Fruit fly (Drosophila melanogaster) whole organism, wandering third instar larva: ENCODE measurements around the gene CG13045.

Experiments used
- Abd-B ChIP-seq: fragments of >200 bp; optimal IDR thresholded peaks from 2 replicates; lab custom pipeline; 2017; ENCODE audit warnings: missing biosample characterization, missing genetic modification characterization
- CG32264 ChIP-seq: fragments of 200-800 bp; sonication (Bioruptor generic); optimal IDR thresholded peaks from 2 replicates; lab custom pipeline; 2016; ENCODE audit warnings: missing biosample characterization, missing genetic modification characterization
- CG9705 ChIP-seq: fragments of 200-800 bp; sonication (Bioruptor generic); optimal IDR thresholded peaks from 2 replicates; lab custom pipeline; 2018; ENCODE audit warnings: missing biosample characterization, mild to moderate bottlenecking, missing genetic modification characterization
- CrebA ChIP-seq: fragments of 200-800 bp; sonication (Bioruptor generic); optimal IDR thresholded peaks from 2 replicates; lab custom pipeline; 2016; ENCODE audit warnings: missing biosample characterization, mild to moderate bottlenecking, missing genetic modification characterization, borderline replicate concordance
- Dfd ChIP-seq: fragments of >200 bp; optimal IDR thresholded peaks from 2 replicates; lab custom pipeline; 2017; ENCODE audit warnings: missing biosample characterization, missing genetic modification characterization
- Dif ChIP-seq: fragments of 200-275, 200-300 bp; sonication (Bioruptor generic); optimal IDR thresholded peaks from 2 replicates; lab custom pipeline; 2018; ENCODE audit warnings: missing biosample characterization, missing genetic modification characterization; ENCODE audit not compliant: partially characterized antibody
- GATAd ChIP-seq: sonication (Bioruptor generic); optimal IDR thresholded peaks from 2 replicates; lab custom pipeline; 2016; ENCODE audit warnings: missing biosample characterization, missing genetic modification characterization
- Hnf4 ChIP-seq: fragments of 200-800 bp; sonication (Bioruptor generic); optimal IDR thresholded peaks from 2 replicates; lab custom pipeline; 2016; ENCODE audit warnings: missing biosample characterization, mild to moderate bottlenecking, missing genetic modification characterization
- Hr78 ChIP-seq: fragments of >200 bp; optimal IDR thresholded peaks from 2 replicates; lab custom pipeline; 2017; ENCODE audit warnings: missing biosample characterization, missing genetic modification characterization
- Hr83 ChIP-seq: fragments of 200-300 bp; sonication (Bioruptor generic); optimal IDR thresholded peaks from 2 replicates; lab custom pipeline; 2016; ENCODE audit warnings: missing biosample characterization, mild to moderate bottlenecking, missing genetic modification characterization, moderate library complexity; ENCODE audit not compliant: poor library complexity, severe bottlenecking
- Jra ChIP-seq: sonication (Bioruptor generic); optimal IDR thresholded peaks from 2 replicates; lab custom pipeline; 2016; ENCODE audit warnings: missing biosample characterization, missing genetic modification characterization
- Myc ChIP-seq: fragments of >200 bp; optimal IDR thresholded peaks from 2 replicates; lab custom pipeline; 2017
- Rel ChIP-seq, 2 experiments: fragments of 200-800 bp; sonication (Bioruptor generic) in 1 of 2; optimal IDR thresholded peaks; 2 replicates in 1 of 2; 3 replicates in 1 of 2; lab custom pipeline; 2016 to 2019; ENCODE audit warnings: mild to moderate bottlenecking in 2 of 2, missing biosample characterization in 2 of 2, missing genetic modification characterization in 2 of 2, moderate library complexity in 1 of 2
- Sp1 ChIP-seq: fragments of 200-800 bp; sonication (Bioruptor generic); optimal IDR thresholded peaks from 3 replicates; lab custom pipeline; 2019; ENCODE audit warnings: missing biosample characterization, mild to moderate bottlenecking, missing genetic modification characterization, moderate library complexity
- Vsx2 ChIP-seq: fragments of 200-300, 225-300 bp; sonication (Bioruptor generic); optimal IDR thresholded peaks from 2 replicates; lab custom pipeline; 2018; ENCODE audit warnings: missing biosample characterization, missing genetic modification characterization; ENCODE audit not compliant: partially characterized antibody
- br ChIP-seq: fragments of 200-800 bp; sonication (Bioruptor generic); optimal IDR thresholded peaks from 2 replicates; lab custom pipeline; 2016; ENCODE audit warnings: missing biosample characterization, missing genetic modification characterization
- brk ChIP-seq: fragments of 200-800 bp; sonication (Bioruptor generic); optimal IDR thresholded peaks from 2 replicates; lab custom pipeline; 2016; ENCODE audit warnings: missing biosample characterization, mild to moderate bottlenecking, missing genetic modification characterization
- dl ChIP-seq, 2 experiments: fragments of 175-275, 200-275 bp in 1 of 2; fragments of 200-275 bp in 1 of 2; sonication (Bioruptor generic); optimal IDR thresholded peaks; lab custom pipeline; 2018; ENCODE audit warnings: mild to moderate bottlenecking in 2 of 2, missing biosample characterization in 2 of 2, missing genetic modification characterization in 2 of 2, moderate library complexity in 2 of 2; ENCODE audit not compliant: partially characterized antibody in 2 of 2, insufficient read depth in 1 of 2
- dmrt93B ChIP-seq: fragments of 200-800 bp; sonication (Bioruptor generic); optimal IDR thresholded peaks from 2 replicates; lab custom pipeline; 2018; ENCODE audit warnings: missing biosample characterization, mild to moderate bottlenecking, missing genetic modification characterization
- ey ChIP-seq: fragments of 200-800 bp; sonication (Bioruptor generic); optimal IDR thresholded peaks from 2 replicates; lab custom pipeline; 2016; ENCODE audit warnings: missing biosample characterization, missing genetic modification characterization
- foxo ChIP-seq, 2 experiments: fragments of 200-800 bp; sonication (Bioruptor generic); optimal IDR thresholded peaks; 2 replicates in 1 of 2; 3 replicates in 1 of 2; lab custom pipeline; 2016 to 2017; ENCODE audit warnings: missing biosample characterization in 2 of 2, missing genetic modification characterization in 2 of 2
- fru ChIP-seq: fragments of 200-800 bp; sonication (Bioruptor generic); optimal IDR thresholded peaks from 3 replicates; lab custom pipeline; 2016; ENCODE audit warnings: missing biosample characterization, mild to moderate bottlenecking, missing genetic modification characterization
- h ChIP-seq: fragments of 200-800 bp; sonication (Bioruptor generic); optimal IDR thresholded peaks from 3 replicates; lab custom pipeline; 2016; ENCODE audit warnings: missing biosample characterization, mild to moderate bottlenecking, missing genetic modification characterization
- jim ChIP-seq: fragments of 175-275, 200-325 bp; sonication (Bioruptor generic); optimal IDR thresholded peaks from 2 replicates; lab custom pipeline; 2016; ENCODE audit warnings: missing biosample characterization, mild to moderate bottlenecking, missing genetic modification characterization
- lola ChIP-seq: fragments of >200 bp; optimal IDR thresholded peaks from 2 replicates; lab custom pipeline; 2017; ENCODE audit warnings: missing biosample characterization, missing genetic modification characterization
- pan ChIP-seq: fragments of >200 bp; optimal IDR thresholded peaks from 2 replicates; lab custom pipeline; 2017
- psq ChIP-seq: fragments of 200-800 bp; sonication (Bioruptor generic); optimal IDR thresholded peaks from 3 replicates; lab custom pipeline; 2017; ENCODE audit warnings: missing biosample characterization, mild to moderate bottlenecking, missing genetic modification characterization, moderate library complexity
- sage ChIP-seq: fragments of 200-800 bp; sonication (Bioruptor generic); optimal IDR thresholded peaks from 2 replicates; lab custom pipeline; 2016; ENCODE audit warnings: missing biosample characterization, mild to moderate bottlenecking, missing genetic modification characterization
- sv ChIP-seq: fragments of 200-800 bp; sonication (Bioruptor generic); optimal IDR thresholded peaks from 3 replicates; lab custom pipeline; 2016; ENCODE audit warnings: missing biosample characterization, missing genetic modification characterization
- tai ChIP-seq: sonication (Bioruptor generic); optimal IDR thresholded peaks from 2 replicates; lab custom pipeline; 2016; ENCODE audit warnings: missing biosample characterization, missing genetic modification characterization
- usp ChIP-seq: fragments of >200 bp; optimal IDR thresholded peaks from 2 replicates; lab custom pipeline; 2017; ENCODE audit warnings: missing biosample characterization, missing genetic modification characterization
- woc ChIP-seq: sonication (Bioruptor generic); optimal IDR thresholded peaks from 2 replicates; lab custom pipeline; 2016; ENCODE audit warnings: missing biosample characterization, mild to moderate bottlenecking, missing genetic modification characterization

Gene CG13045

DNA sequence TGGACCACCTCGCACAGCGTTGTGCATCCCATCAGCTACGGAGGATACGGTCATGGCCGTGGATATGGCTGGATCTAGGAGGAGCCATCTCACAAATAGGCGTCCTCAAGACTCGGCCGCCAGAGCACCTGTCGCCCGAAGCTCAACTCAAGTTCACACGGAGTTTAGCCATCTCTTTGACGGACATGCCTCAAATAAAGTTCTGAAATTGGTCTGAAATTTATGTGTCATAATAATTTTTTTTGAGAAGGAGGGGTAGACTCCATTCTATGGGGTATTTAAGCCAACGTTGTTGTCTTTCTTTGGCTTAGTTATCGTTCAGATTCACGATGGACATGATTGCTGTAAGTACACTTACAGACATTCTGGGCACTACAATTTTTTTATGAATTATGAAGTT is 27.7 kb downstream of the CG13045 start, which contains the start of gene CG13070:
Gene CG13070, plus strand, starts transcription at position 301 of the 400 bp plus-strand sequence.
- no peak for TF ChIP-seq GATAd (GFP tag; lab: Kevin White, UChicago)
- no peak for TF ChIP-seq Hr83 (GFP tag; lab: Kevin White, UChicago)
- TF ChIP-seq jim (GFP tag; lab: Kevin White, UChicago): no peak
- TF ChIP-seq pan (lab: Kevin White, UChicago): no peak
- no peak for TF ChIP-seq CrebA (GFP tag; lab: Kevin White, UChicago)
- no peak for TF ChIP-seq Myc (lab: Kevin White, UChicago)
- no peak for TF ChIP-seq CG9705
- no peak for TF ChIP-seq Sp1 (GFP tag; lab: Kevin White, UChicago)
- TF ChIP-seq fru: no peak
- TF ChIP-seq Rel (GFP tag; optimal IDR thresholded peaks at IDR 0.05; lab: Kevin White, UChicago): no peak
- TF ChIP-seq Rel (tag; optimal IDR thresholded peaks at IDR 0.05; lab: Kevin White, UChicago): no peak

DNA sequence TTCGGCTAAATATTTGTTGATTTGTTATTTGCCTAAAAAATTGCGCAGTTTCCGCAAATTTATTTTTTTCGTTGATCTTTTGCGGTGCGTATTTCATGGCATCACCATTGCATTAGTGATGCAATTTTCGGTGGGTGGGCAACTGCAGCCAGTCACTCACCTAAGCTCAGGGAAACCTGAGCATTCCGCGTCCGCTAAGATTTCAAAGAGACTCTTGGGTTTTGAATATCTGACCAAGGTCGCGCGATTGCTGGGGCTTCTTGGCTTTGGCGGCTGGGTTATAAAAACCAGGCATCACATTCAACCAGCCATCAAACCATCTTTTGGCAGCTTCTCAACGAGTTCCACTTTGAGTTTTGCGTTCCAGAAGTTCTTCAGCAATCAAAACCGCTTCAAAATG is 28.3 kb downstream of the CG13045 start, which contains the start of gene CG13071:
Gene CG13071, plus strand, starts transcription at position 301 of the 400 bp plus-strand sequence.
- no peak for TF ChIP-seq jim (GFP tag; lab: Kevin White, UChicago)
- TF ChIP-seq Myc (lab: Kevin White, UChicago): no peak
- TF ChIP-seq ey (GFP tag; lab: Kevin White, UChicago): no peak
- TF ChIP-seq lola (GFP tag; lab: Kevin White, UChicago): no peak
- no peak for TF ChIP-seq Rel (GFP tag; optimal IDR thresholded peaks at IDR 0.05; lab: Kevin White, UChicago)
- no peak for TF ChIP-seq Rel (tag; optimal IDR thresholded peaks at IDR 0.05; lab: Kevin White, UChicago)
- no peak for TF ChIP-seq pan (lab: Kevin White, UChicago)
- TF ChIP-seq Hr78: no peak
- TF ChIP-seq dl (GFP tag; optimal IDR thresholded peaks at IDR 0.05; lab: Kevin White, UChicago; ENCODE audit: insufficient read depth in 1 of 2, partially characterized antibody in 2 of 2): no peak
- no peak for TF ChIP-seq CG32264
- no peak for TF ChIP-seq sage (GFP tag; lab: Kevin White, UChicago)
- TF ChIP-seq woc (GFP tag; lab: Kevin White, UChicago): no peak

DNA sequence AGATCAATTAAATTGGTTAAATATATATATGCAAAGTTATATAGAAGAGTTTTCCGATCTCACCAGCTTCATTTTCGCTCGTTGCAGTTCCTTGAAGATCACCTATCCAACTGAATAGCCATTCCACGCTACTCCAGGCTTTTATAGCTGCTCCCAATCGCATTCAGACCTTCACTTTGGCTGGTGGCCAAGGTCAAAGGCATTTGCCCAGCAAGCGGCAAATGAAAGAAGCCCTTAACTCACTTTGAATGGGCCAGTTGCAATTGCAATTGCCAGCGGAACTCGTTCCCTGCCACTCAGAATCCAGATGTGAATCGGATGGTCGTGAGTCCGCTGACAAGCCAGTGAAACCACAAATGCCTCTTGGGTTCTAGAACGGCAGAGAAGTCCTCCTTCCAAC is 29.2 kb downstream of the CG13045 start, which contains the start of gene CG34247:
Gene CG34247, minus strand, starts transcription at position 101 of the 400 bp plus-strand sequence.
- TF ChIP-seq CG32264: no peak
- no peak for TF ChIP-seq usp (GFP tag; lab: Kevin White, UChicago)
- TF ChIP-seq CrebA (GFP tag; lab: Kevin White, UChicago): no peak
- no peak for TF ChIP-seq dmrt93B
- no peak for TF ChIP-seq Hr78
- no peak for TF ChIP-seq Dif
- no peak for TF ChIP-seq h (GFP tag; lab: Kevin White, UChicago)
- TF ChIP-seq Abd-B (GFP tag; lab: Kevin White, UChicago): no peak
- no peak for TF ChIP-seq Myc (lab: Kevin White, UChicago)
- TF ChIP-seq dl (GFP tag; optimal IDR thresholded peaks at IDR 0.05; lab: Kevin White, UChicago; ENCODE audit: insufficient read depth in 1 of 2, partially characterized antibody in 2 of 2): no peak
- TF ChIP-seq foxo (GFP tag; optimal IDR thresholded peaks at IDR 0.05; lab: Kevin White, UChicago): no peak
- no peak for TF ChIP-seq brk (GFP tag; lab: Kevin White, UChicago)
- TF ChIP-seq sv (GFP tag; lab: Kevin White, UChicago): no peak
- no peak for TF ChIP-seq Hnf4 (GFP tag; lab: Kevin White, UChicago)
- TF ChIP-seq sage (GFP tag; lab: Kevin White, UChicago): no peak
- no peak for TF ChIP-seq psq (GFP tag; lab: Kevin White, UChicago)
- no peak for TF ChIP-seq Hr83 (GFP tag; lab: Kevin White, UChicago)
- TF ChIP-seq Vsx2 (GFP tag; lab: Kevin White, UChicago): no peak
- TF ChIP-seq Jra (GFP tag; lab: Kevin White, UChicago): no peak
- TF ChIP-seq Dfd (GFP tag; lab: Kevin White, UChicago): no peak

DNA sequence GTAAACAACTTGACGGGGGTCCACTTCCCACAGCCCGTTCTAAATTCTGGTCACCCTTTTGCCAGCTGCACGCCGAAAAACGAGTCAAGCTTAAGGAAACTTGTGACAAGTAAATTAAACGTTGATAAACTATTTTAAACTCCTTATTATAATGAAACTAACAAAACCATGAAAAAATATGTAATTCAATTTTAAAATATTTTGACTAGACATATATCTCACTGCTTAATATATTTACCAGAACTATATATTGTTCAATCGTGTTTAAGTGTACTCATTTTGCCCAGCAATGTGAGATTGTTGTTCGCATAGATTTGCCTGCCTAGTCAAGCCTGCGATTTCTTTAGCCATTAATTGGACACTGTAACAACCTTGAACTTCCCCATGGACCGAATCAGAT is 31.2 kb downstream of the CG13045 start, which contains the start of gene CG13053:
Gene CG13053, minus strand, starts transcription at position 171 of the 400 bp plus-strand sequence.
- no peak for TF ChIP-seq tai
- no peak for TF ChIP-seq dmrt93B
- TF ChIP-seq Myc (lab: Kevin White, UChicago): no peak
- no peak for TF ChIP-seq jim (GFP tag; lab: Kevin White, UChicago)
- TF ChIP-seq sage (GFP tag; lab: Kevin White, UChicago): no peak
- TF ChIP-seq Jra (GFP tag; lab: Kevin White, UChicago): no peak
- no peak for TF ChIP-seq br (GFP tag; lab: Kevin White, UChicago)
- no peak for TF ChIP-seq Dfd (GFP tag; lab: Kevin White, UChicago)
